Fruit fly (Drosophila melanogaster) whole organism, embryonic: Measurements from ENCODE around the gene ATbp.
A peak's percentile ranks its signal among the peaks of the same experiment; 100 is the strongest.

Experiments
- Ada2b ChIP-seq: fragments of 200-800 bp; sonication (Bioruptor generic); IDR thresholded peaks from 2 replicates; pipeline ENCODE4 v1.3.6; 2022; ENCODE audit warnings: missing biosample characterization, missing genetic modification characterization
- Bgb ChIP-seq: fragments of 200-800 bp; sonication (Bioruptor generic); IDR thresholded peaks from 2 replicates; pipeline ENCODE4 v1.3.6; 2022; ENCODE audit warnings: missing biosample characterization, missing genetic modification characterization; ENCODE audit not compliant: partially characterized antibody
- C15 ChIP-seq: fragments of 200-800 bp; sonication (Bioruptor generic); IDR thresholded peaks from 3 replicates; pipeline ENCODE4 v1.3.6; 2022; ENCODE audit warnings: missing biosample characterization, missing genetic modification characterization
- CG11093 ChIP-seq: fragments of 200-800 bp; sonication (Bioruptor generic); IDR thresholded peaks from 3 replicates; pipeline ENCODE4 v1.3.6; 2022; ENCODE audit warnings: missing biosample characterization, missing genetic modification characterization
- CG12236 ChIP-seq: fragments of 200-800 bp; sonication (Bioruptor generic); optimal IDR thresholded peaks from 2 replicates; lab custom pipeline; 2016; ENCODE audit warnings: missing biosample characterization, missing genetic modification characterization
- CG12659 ChIP-seq: fragments of 200-800 bp; sonication (Bioruptor generic); optimal IDR thresholded peaks from 3 replicates; lab custom pipeline; 2017; ENCODE audit warnings: mild to moderate bottlenecking, missing biosample characterization, missing genetic modification reagents, missing genetic modification characterization
- CG15479 ChIP-seq: fragments of 200-800 bp; sonication (Bioruptor generic); optimal IDR thresholded peaks from 3 replicates; lab custom pipeline; 2019; ENCODE audit warnings: missing biosample characterization, mild to moderate bottlenecking, missing genetic modification characterization, moderate library complexity
- CG15514 ChIP-seq: fragments of 200-800 bp; sonication (Bioruptor generic); optimal IDR thresholded peaks from 3 replicates; lab custom pipeline; 2017; ENCODE audit warnings: missing biosample characterization, missing genetic modification characterization, mild to moderate bottlenecking, moderate library complexity, missing genetic modification reagents
- CG17186 ChIP-seq: fragments of 200-800 bp; sonication (Bioruptor generic); optimal IDR thresholded peaks from 3 replicates; lab custom pipeline; 2017; ENCODE audit warnings: missing biosample characterization, missing genetic modification reagents, missing genetic modification characterization
- CG2202 ChIP-seq: fragments of 200-800 bp; sonication (Bioruptor generic); optimal IDR thresholded peaks from 2 replicates; lab custom pipeline; 2018; ENCODE audit warnings: missing biosample characterization, mild to moderate bottlenecking, missing genetic modification characterization
- CG32772 ChIP-seq: fragments of 200-800 bp; sonication (Bioruptor generic); IDR thresholded peaks from 2 replicates; pipeline ENCODE4 v1.3.6; 2022; ENCODE audit warnings: missing biosample characterization, missing genetic modification characterization
- CG3995 ChIP-seq: fragments of 200-800 bp; sonication (Bioruptor generic); optimal IDR thresholded peaks from 3 replicates; lab custom pipeline; 2016; ENCODE audit warnings: missing biosample characterization, missing genetic modification characterization
- CG7987 ChIP-seq: fragments of 200-800 bp; sonication (Bioruptor generic); optimal IDR thresholded peaks from 2 replicates; lab custom pipeline; 2018; ENCODE audit warnings: missing biosample characterization, mild to moderate bottlenecking, missing genetic modification characterization, moderate library complexity
- Dll ChIP-seq: fragments of 200-800 bp; sonication (Bioruptor generic); IDR thresholded peaks from 4 replicates; pipeline ENCODE4 v1.3.6; 2022; ENCODE audit warnings: missing biosample characterization, missing genetic modification characterization; ENCODE audit not compliant: partially characterized antibody
- Doc2 ChIP-seq: fragments of 200-800 bp; sonication (Bioruptor generic); IDR thresholded peaks from 2 replicates; pipeline ENCODE4 v1.3.6; 2022; ENCODE audit warnings: missing biosample characterization, missing genetic modification characterization
- Gug ChIP-seq: fragments of 200-800 bp; sonication (Bioruptor generic); IDR thresholded peaks from 4 replicates; pipeline ENCODE4 v1.3.6; 2022; ENCODE audit warnings: missing biosample characterization, missing genetic modification characterization
- H2.0 ChIP-seq: fragments of 200-800 bp; sonication (Bioruptor generic); IDR thresholded peaks from 2 replicates; pipeline ENCODE4 v1.3.6; 2022; ENCODE audit warnings: missing biosample characterization, missing genetic modification characterization
- HLH3B ChIP-seq: fragments of 200-800 bp; sonication (Bioruptor generic); IDR thresholded peaks from 2 replicates; pipeline ENCODE4 v1.3.6; 2022; ENCODE audit warnings: missing biosample characterization, missing genetic modification characterization
- Jarid2 ChIP-seq: fragments of 200-800 bp; sonication (Bioruptor generic); optimal IDR thresholded peaks from 3 replicates; lab custom pipeline; 2017; ENCODE audit warnings: mild to moderate bottlenecking, missing biosample characterization, missing genetic modification reagents, missing genetic modification characterization
- Lhr ChIP-seq: fragments of 200-800 bp; sonication (Bioruptor generic); optimal IDR thresholded peaks from 3 replicates; lab custom pipeline; 2017; ENCODE audit warnings: mild to moderate bottlenecking, missing biosample characterization, missing genetic modification reagents, missing genetic modification characterization
- MBD-R2 ChIP-seq: fragments of 200-800 bp; sonication (Bioruptor generic); IDR thresholded peaks from 2 replicates; pipeline ENCODE4 v1.3.6; 2022; ENCODE audit warnings: missing biosample characterization, missing genetic modification characterization
- NC2β ChIP-seq: fragments of 200-800 bp; sonication (Bioruptor generic); optimal IDR thresholded peaks from 2 replicates; lab custom pipeline; 2016; ENCODE audit warnings: missing biosample characterization, missing genetic modification characterization
- Oli ChIP-seq: fragments of 200-800 bp; sonication (Bioruptor generic); optimal IDR thresholded peaks from 2 replicates; lab custom pipeline; 2018; ENCODE audit warnings: missing biosample characterization, mild to moderate bottlenecking, missing genetic modification characterization, moderate library complexity
- Pdp1 ChIP-seq, 2 experiments: fragments of 200-800 bp; sonication (Bioruptor generic); optimal IDR thresholded peaks; 3 replicates each; lab custom pipeline; 2016; ENCODE audit warnings: missing biosample characterization in 2 of 2, missing genetic modification characterization in 2 of 2, mild to moderate bottlenecking in 1 of 2, moderate library complexity in 1 of 2
- Side ChIP-seq: fragments of 200-800 bp; sonication (Bioruptor generic); optimal IDR thresholded peaks from 2 replicates; lab custom pipeline; 2016; ENCODE audit warnings: missing biosample characterization, missing genetic modification characterization
- Usf ChIP-seq: fragments of 200-800 bp; sonication (Bioruptor generic); optimal IDR thresholded peaks from 2 replicates; lab custom pipeline; 2017; ENCODE audit warnings: missing genotype, missing biosample characterization, missing genetic modification characterization
- Xbp1 ChIP-seq: fragments of 200-800 bp; sonication (Bioruptor generic); optimal IDR thresholded peaks from 3 replicates; lab custom pipeline; 2016; ENCODE audit warnings: missing biosample characterization, mild to moderate bottlenecking, missing genetic modification characterization
- amos ChIP-seq: fragments of 200-800 bp; sonication (Bioruptor generic); IDR thresholded peaks from 2 replicates; pipeline ENCODE4 v1.3.6; 2022; ENCODE audit warnings: missing biosample characterization, missing genetic modification characterization; ENCODE audit not compliant: partially characterized antibody
- bbx ChIP-seq: fragments of 200-800 bp; sonication (Bioruptor generic); IDR thresholded peaks from 2 replicates; pipeline ENCODE4 v1.3.6; 2022; ENCODE audit warnings: missing biosample characterization, missing genetic modification characterization; ENCODE audit not compliant: partially characterized antibody
- bcd ChIP-seq: fragments of 200-800 bp; sonication (Bioruptor generic); optimal IDR thresholded peaks from 2 replicates; lab custom pipeline; 2017; ENCODE audit warnings: missing biosample characterization, mild to moderate bottlenecking, missing genetic modification characterization
- bsh ChIP-seq, 2 experiments: fragments of 200-800 bp; sonication (Bioruptor generic); optimal IDR thresholded peaks; 2 replicates each; lab custom pipeline; 2017 to 2018; ENCODE audit warnings: mild to moderate bottlenecking in 2 of 2, missing biosample characterization in 2 of 2, missing genetic modification characterization in 2 of 2, moderate library complexity in 1 of 2
- caup ChIP-seq: fragments of 200-800 bp; sonication (Bioruptor generic); optimal IDR thresholded peaks from 3 replicates; lab custom pipeline; 2017; ENCODE audit warnings: missing biosample characterization, mild to moderate bottlenecking, missing genetic modification characterization, moderate library complexity; ENCODE audit not compliant: severe bottlenecking
- chn ChIP-seq: fragments of 200-800 bp; sonication (Bioruptor generic); optimal IDR thresholded peaks from 2 replicates; lab custom pipeline; 2016; ENCODE audit warnings: missing biosample characterization, missing genetic modification characterization
- ci ChIP-seq: fragments of 200-800 bp; sonication (Bioruptor generic); IDR thresholded peaks from 3 replicates; pipeline ENCODE4 v1.3.6; 2022; ENCODE audit warnings: missing biosample characterization, missing genetic modification characterization
- disco-r ChIP-seq: fragments of 200-800 bp; sonication (Bioruptor generic); optimal IDR thresholded peaks from 2 replicates; lab custom pipeline; 2016; ENCODE audit warnings: missing biosample characterization, missing genetic modification characterization
- en ChIP-seq: fragments of 200-800 bp; sonication (Bioruptor generic); optimal IDR thresholded peaks from 2 replicates; lab custom pipeline; 2016; ENCODE audit warnings: missing biosample characterization, missing genetic modification characterization
- fd102C ChIP-seq: fragments of 200-800 bp; sonication (Bioruptor generic); optimal IDR thresholded peaks from 2 replicates; lab custom pipeline; 2018; ENCODE audit warnings: missing biosample characterization, mild to moderate bottlenecking, missing genetic modification characterization, moderate library complexity
- ftz-f1 ChIP-seq: fragments of 200-800 bp; sonication (Bioruptor generic); optimal IDR thresholded peaks from 2 replicates; lab custom pipeline; 2016; ENCODE audit warnings: missing biosample characterization, missing genetic modification characterization
- gem ChIP-seq: fragments of 200-800 bp; sonication (Bioruptor generic); optimal IDR thresholded peaks from 2 replicates; lab custom pipeline; 2019; ENCODE audit warnings: missing biosample characterization, mild to moderate bottlenecking, missing genetic modification characterization, moderate library complexity
- gfzf ChIP-seq: fragments of 200-800 bp; sonication (Bioruptor generic); optimal IDR thresholded peaks from 2 replicates; lab custom pipeline; 2016; ENCODE audit warnings: missing biosample characterization, mild to moderate bottlenecking, missing genetic modification characterization, moderate library complexity
- gt ChIP-seq: fragments of 200-800 bp; sonication (Bioruptor generic); IDR thresholded peaks from 2 replicates; pipeline ENCODE4 v1.3.6; 2022; ENCODE audit warnings: missing biosample characterization, missing genetic modification characterization
- lola ChIP-seq, 3 experiments: fragments of >200 bp in 2 of 3; fragments of 200-800 bp in 1 of 3; sonication (Bioruptor generic) in 1 of 3; optimal IDR thresholded peaks; 2 replicates each; lab custom pipeline; 2017 to 2019; ENCODE audit warnings: missing biosample characterization in 3 of 3, missing genetic modification characterization in 3 of 3, mild to moderate bottlenecking in 1 of 3, moderate library complexity in 1 of 3
- pita ChIP-seq: fragments of 200-800 bp; sonication (Bioruptor generic); optimal IDR thresholded peaks from 2 replicates; lab custom pipeline; 2017; ENCODE audit warnings: missing biosample characterization, mild to moderate bottlenecking, missing genetic modification characterization
- prd ChIP-seq, 3 experiments: fragments of >200 bp in 2 of 3; fragments of 200-800 bp in 1 of 3; sonication (Bioruptor generic) in 1 of 3; optimal IDR thresholded peaks in 2 of 3; IDR thresholded peaks in 1 of 3; 2 replicates in 2 of 3; 3 replicates in 1 of 3; pipeline versions ENCODE4 v1.3.6 to Lab custom; 2017 to 2022; ENCODE audit warnings: missing biosample characterization in 1 of 3, missing genetic modification characterization in 1 of 3
- scrt ChIP-seq: fragments of 200-800 bp; sonication (Bioruptor generic); optimal IDR thresholded peaks from 2 replicates; lab custom pipeline; 2018; ENCODE audit warnings: missing biosample characterization, mild to moderate bottlenecking, missing genetic modification characterization, moderate library complexity
- sens-2 ChIP-seq: fragments of 200-800 bp; sonication (Bioruptor generic); IDR thresholded peaks from 2 replicates; pipeline ENCODE4 v1.3.6; 2022; ENCODE audit warnings: missing biosample characterization, missing genetic modification characterization
- sob ChIP-seq: fragments of 200-800 bp; sonication (Bioruptor generic); IDR thresholded peaks from 2 replicates; pipeline ENCODE4 v1.3.6; 2022; ENCODE audit warnings: missing biosample characterization, missing genetic modification characterization
- unc-4 ChIP-seq: fragments of 200-800 bp; sonication (Bioruptor generic); IDR thresholded peaks from 2 replicates; pipeline ENCODE4 v1.3.6; 2022; ENCODE audit warnings: missing biosample characterization, missing genetic modification characterization; ENCODE audit not compliant: partially characterized antibody
- unpg ChIP-seq: fragments of 200-800 bp; sonication (Bioruptor generic); optimal IDR thresholded peaks from 3 replicates; lab custom pipeline; 2018; ENCODE audit warnings: missing biosample characterization, mild to moderate bottlenecking, missing genetic modification characterization, moderate library complexity
- yki ChIP-seq: fragments of >200 bp; optimal IDR thresholded peaks from 3 replicates; lab custom pipeline; 2018

ATbp gene

dm6 chrX:23105692-23106091, at the start of gene ATbp (continued):
- TF ChIP-seq Pdp1 (GFP tag; optimal IDR thresholded peaks at IDR 0.05; lab: Kevin White, UChicago) (no peak), ci (no peak), sens-2 (GFP tag; lab: Robert Waterston, UW) (no peak), NC2β (GFP tag; lab: Kevin White, UChicago) (no peak), C15 (GFP tag; lab: Robert Waterston, UW) (no peak), gem (tag; lab: Kevin White, UChicago) (peak; percentile 26), bcd (GFP tag; lab: Kevin White, UChicago) (no peak), Side (GFP tag; lab: Kevin White, UChicago) (no peak), unpg (GFP tag; lab: Kevin White, UChicago) (no peak), Gug (GFP tag; lab: Robert Waterston, UW) (peak; percentile 35; the same call in 1 of the 4 replicates), sob (GFP tag; lab: Robert Waterston, UW) (no peak), scrt (GFP tag; lab: Kevin White, UChicago) (no peak), CG15514 (GFP tag; lab: Kevin White, UChicago) (peak; percentile 38), Bgb (peak; percentile 92), Oli (tag; lab: Kevin White, UChicago) (no peak), amos (GFP tag; lab: Robert Waterston, UW) (peak; percentile 91), pita (no peak), Ada2b (GFP tag; lab: Robert Waterston, UW) (no peak), disco-r (GFP tag; lab: Kevin White, UChicago) (no peak), en (GFP tag; lab: Kevin White, UChicago) (no peak), ftz-f1 (no peak), Usf (no peak), Lhr (GFP tag; lab: Kevin White, UChicago) (peak; percentile 24), yki (lab: Kevin White, UChicago) (no peak), lola (GFP tag; optimal IDR thresholded peaks at IDR 0.05; lab: Kevin White, UChicago) (no peak), Xbp1 (GFP tag; lab: Kevin White, UChicago) (peak; percentile 1), chn (no peak), Dll (peak; percentile 89), fd102C (no peak), unc-4 (GFP tag; lab: Robert Waterston, UW) (peak; percentile 81), caup (no peak), MBD-R2 (GFP tag; lab: Robert Waterston, UW) (peak; percentile 67), H2.0 (GFP tag; lab: Robert Waterston, UW) (no peak), CG12659 (GFP tag; lab: Kevin White, UChicago) (peak; percentile 7), gt (GFP tag; lab: Robert Waterston, UW) (no peak), Jarid2 (GFP tag; lab: Kevin White, UChicago) (no peak), Doc2 (GFP tag; lab: Robert Waterston, UW) (no peak), bbx (GFP tag; lab: Robert Waterston, UW) (peak; percentile 89), CG17186 (GFP tag; lab: Kevin White, UChicago) (no peak), CG7987 (GFP tag; lab: Kevin White, UChicago) (no peak), CG12236 (GFP tag; lab: Kevin White, UChicago) (no peak), gfzf (GFP tag; lab: Kevin White, UChicago) (peak; percentile 20), HLH3B (GFP tag; lab: Robert Waterston, UW) (no peak), CG15479 (no peak), bsh (GFP tag; optimal IDR thresholded peaks at IDR 0.05; lab: Kevin White, UChicago) (no peak), CG11093 (GFP tag; lab: Robert Waterston, UW) (no peak), prd (optimal IDR thresholded peaks at IDR 0.05; lab: Kevin White, UChicago) (no peak), prd (GFP tag; IDR thresholded peaks at IDR 0.05; lab: Robert Waterston, UW) (no peak), CG3995 (GFP tag; lab: Kevin White, UChicago) (peak; percentile 92), CG2202 (no peak), CG32772 (peak; percentile 43; the same call in 1 of the 2 replicates)
